Worm (Caenorhabditis elegans): Measurements from ENCODE around the gene F21C10.10.

F21C10.10 gene

DNA sequence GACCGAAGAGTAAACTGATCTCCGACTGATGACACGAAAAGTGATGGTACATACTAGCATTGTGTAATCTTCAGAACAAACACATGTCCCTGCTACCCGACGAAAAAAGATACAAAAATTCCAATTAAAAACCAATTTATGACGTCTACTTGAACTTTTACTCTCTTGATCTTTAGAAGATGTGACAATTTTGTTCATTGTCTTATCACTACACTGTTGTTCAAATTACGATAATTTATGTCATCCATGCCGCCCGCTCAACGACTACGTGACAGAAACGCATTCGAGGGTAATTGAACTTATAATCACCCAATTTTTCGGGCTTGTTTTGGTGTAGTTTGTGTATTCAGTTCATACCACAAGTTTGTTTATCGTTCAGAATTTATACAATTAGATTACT is 47.8 kb downstream of the F21C10.10 start:
- TF ChIP-seq C08G9.2 (tag; optimal IDR thresholded peaks at IDR 0.05) (no peak), ceh-14 (tag; optimal IDR thresholded peaks at IDR 0.05) (no peak), odd-2 (tag; optimal IDR thresholded peaks at IDR 0.05) (no peak), rnt-1 (tag; optimal IDR thresholded peaks at IDR 0.05) (no peak), sox-2 (GFP tag; IDR thresholded peaks at IDR 0.05) (no peak), syd-9 (tag; optimal IDR thresholded peaks at IDR 0.05) (no peak), pag-3 (tag; optimal IDR thresholded peaks at IDR 0.05; ENCODE audit: borderline replicate concordance) (no peak), zip-5 (tag; optimal IDR thresholded peaks at IDR 0.05) (no peak), ceh-24 (tag; optimal IDR thresholded peaks at IDR 0.05) (no peak)

DNA sequence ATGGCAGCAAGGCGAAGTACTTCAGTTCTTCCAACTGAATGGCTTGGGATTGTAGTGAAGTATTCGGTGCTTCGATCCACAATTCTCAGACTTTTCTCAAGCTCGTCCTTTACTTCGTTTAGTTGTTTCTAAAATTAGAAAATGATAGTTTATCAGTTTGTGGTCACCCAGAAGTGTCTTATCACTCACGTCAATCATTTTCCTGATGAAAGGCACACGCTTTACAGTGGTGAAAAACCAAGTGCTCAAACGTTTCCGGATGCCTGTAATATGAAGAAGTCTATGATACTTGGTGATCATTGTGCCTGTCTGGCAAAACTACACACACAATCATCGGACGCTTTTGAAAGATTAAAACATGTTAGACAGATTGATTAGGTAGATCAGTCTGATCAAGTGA is 50.1 kb downstream of the F21C10.10 start:
- TF ChIP-seq pha-2 (tag; optimal IDR thresholded peaks at IDR 0.05) (no peak), elt-2 (tag; optimal IDR thresholded peaks at IDR 0.05) (peak; percentile 19)
